Fruit fly (Drosophila melanogaster) whole organism, wandering third instar larva: ENCODE measurements around the gene CG7069.

ENCODE experiments used
- CG9705 ChIP-seq: fragments of 200-800 bp; sonication (Bioruptor generic); optimal IDR thresholded peaks from 2 replicates; lab custom pipeline; 2018; ENCODE audit warnings: missing biosample characterization, mild to moderate bottlenecking, missing genetic modification characterization
- br ChIP-seq: fragments of 200-800 bp; sonication (Bioruptor generic); optimal IDR thresholded peaks from 2 replicates; lab custom pipeline; 2016; ENCODE audit warnings: missing biosample characterization, missing genetic modification characterization
- dmrt93B ChIP-seq: fragments of 200-800 bp; sonication (Bioruptor generic); optimal IDR thresholded peaks from 2 replicates; lab custom pipeline; 2018; ENCODE audit warnings: missing biosample characterization, mild to moderate bottlenecking, missing genetic modification characterization
- dsf ChIP-seq: sonication (Bioruptor generic); optimal IDR thresholded peaks from 2 replicates; lab custom pipeline; 2016; ENCODE audit warnings: missing biosample characterization, missing genetic modification characterization, borderline replicate concordance
- h ChIP-seq: fragments of 200-800 bp; sonication (Bioruptor generic); optimal IDR thresholded peaks from 3 replicates; lab custom pipeline; 2016; ENCODE audit warnings: missing biosample characterization, mild to moderate bottlenecking, missing genetic modification characterization
- pan ChIP-seq: fragments of >200 bp; optimal IDR thresholded peaks from 2 replicates; lab custom pipeline; 2017
- sage ChIP-seq: fragments of 200-800 bp; sonication (Bioruptor generic); optimal IDR thresholded peaks from 2 replicates; lab custom pipeline; 2016; ENCODE audit warnings: missing biosample characterization, mild to moderate bottlenecking, missing genetic modification characterization
- usp ChIP-seq: fragments of >200 bp; optimal IDR thresholded peaks from 2 replicates; lab custom pipeline; 2017; ENCODE audit warnings: missing biosample characterization, missing genetic modification characterization

- TF ChIP-seq usp (GFP tag; lab: Kevin White, UChicago) (no peak), br (GFP tag; lab: Kevin White, UChicago) (no peak), dsf (GFP tag; lab: Kevin White, UChicago) (no peak), dmrt93B (no peak), h (GFP tag; lab: Kevin White, UChicago) (no peak), pan (lab: Kevin White, UChicago) (no peak), sage (GFP tag; lab: Kevin White, UChicago) (no peak), CG9705 (GFP tag; lab: Kevin White, UChicago) (no peak)
These were observed 23.0 kb downstream of the CG7069 start for dm6 chr3R:22395409-22396178.
